Worm (Caenorhabditis elegans) whole organism, L1 larva: ENCODE results near the gene R105.1.

ENCODE experiments used
- C34B4.2 ChIP-seq: sonication (generic microtip); optimal IDR thresholded peaks from 2 replicates; lab custom pipeline; 2017; ENCODE audit warnings: mild to moderate bottlenecking, missing genetic modification characterization, missing compliant biosample characterization
- elt-3 ChIP-seq, 6 experiments: fragments of 150-350 bp in 1 of 6; sonication (generic microtip); optimal IDR thresholded peaks; 2 replicates each; lab custom pipeline; 2017 to 2018; ENCODE audit warnings: missing biosample characterization in 6 of 6, missing genetic modification characterization in 6 of 6, inconsistent platforms in 1 of 6
- fkh-8 ChIP-seq: sonication (generic microtip); optimal IDR thresholded peaks from 2 replicates; lab custom pipeline; 2016; ENCODE audit warnings: mild to moderate bottlenecking, missing genetic modification characterization, missing compliant biosample characterization
- jun-1 ChIP-seq: fragments of 150-350 bp; optimal IDR thresholded peaks from 2 replicates; lab custom pipeline; 2014; ENCODE audit warnings: missing biosample characterization, missing genetic modification reagents, missing genetic modification characterization
- lin-13 ChIP-seq: fragments of 150-350 bp; optimal IDR thresholded peaks from 2 replicates; lab custom pipeline; 2014; ENCODE audit warnings: missing biosample characterization, missing genetic modification reagents, missing genetic modification characterization
- nhr-76 ChIP-seq: sonication (generic microtip); optimal IDR thresholded peaks from 2 replicates; lab custom pipeline; 2017; ENCODE audit warnings: missing biosample characterization, missing genetic modification characterization
- snpc-4 ChIP-seq: fragments of 150-350 bp; optimal IDR thresholded peaks from 2 replicates; lab custom pipeline; 2014; ENCODE audit warnings: missing biosample characterization, missing genetic modification characterization
- unc-130 ChIP-seq: fragments of 150-350 bp; optimal IDR thresholded peaks from 2 replicates; lab custom pipeline; 2017; ENCODE audit warnings: missing biosample characterization, missing genetic modification characterization, inconsistent platforms
- unc-62 ChIP-seq: fragments of 150-350 bp; optimal IDR thresholded peaks from 2 replicates; lab custom pipeline; 2014; ENCODE audit warnings: missing biosample characterization, missing genetic modification reagents, missing genetic modification characterization

- TF ChIP-seq snpc-4 (tag; lab: Kevin White, UChicago): no peak
- TF ChIP-seq lin-13 (GFP tag; lab: Kevin White, UChicago): no peak
- no peak for TF ChIP-seq unc-62
- TF ChIP-seq nhr-76 (tag; lab: Kevin White, UChicago): no peak
- TF ChIP-seq fkh-8 (tag; lab: Kevin White, UChicago): no peak
- no peak for TF ChIP-seq jun-1
- no peak for TF ChIP-seq elt-3 (tag; optimal IDR thresholded peaks at IDR 0.05; lab: Kevin White, UChicago)
- TF ChIP-seq C34B4.2 (tag; lab: Kevin White, UChicago): no peak
- TF ChIP-seq unc-130 (tag; lab: Kevin White, UChicago): no peak
Observed at ce11 chrIV:4623852-4624251, 9.6 kb upstream of the R105.1 start.
